ENCODE assay signal across 1 fruit fly cellular context in the genomic region with DNA sequence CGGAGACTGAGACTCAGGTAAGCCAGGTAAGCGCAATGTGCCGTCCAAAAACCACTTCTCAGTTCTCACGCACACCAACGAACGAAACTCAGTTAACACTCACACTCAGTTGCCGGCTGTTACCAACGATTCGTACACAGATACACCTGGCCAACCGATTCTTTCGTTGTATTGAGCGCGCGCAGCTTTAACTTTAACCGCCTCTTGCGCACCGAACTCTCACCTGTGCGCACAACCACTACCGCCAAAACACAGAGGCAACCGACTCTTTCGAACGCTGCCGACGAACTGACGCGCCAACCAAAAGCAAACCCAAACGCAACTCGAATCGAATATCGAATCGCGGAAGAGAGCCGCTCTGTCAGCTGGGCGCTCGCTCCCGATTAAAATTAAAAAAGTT.
TF ChIP-seq lines count a peak whose summit lies in the region.

A gene (minus strand): TSS at position 293 of the 400 bp plus-strand sequence.

TF ChIP-seq in whole organism, embryonic, 481 proteins besides CTCF, POLR2A, EP300 and RAD21 (continued from another document):
- TF ChIP-seq cato (GFP tag; optimal IDR thresholded peaks at IDR 0.05; lab: Kevin White, UChicago; ENCODE audit: borderline replicate concordance) (no peak), CG17912 (GFP tag; optimal IDR thresholded peaks at IDR 0.05; lab: Kevin White, UChicago) (no peak), CG7928 (GFP tag; optimal IDR thresholded peaks at IDR 0.05; lab: Kevin White, UChicago) (no peak), CG4404 (GFP tag; IDR thresholded peaks at IDR 0.05; lab: Robert Waterston, UW) (no peak), ttk (GFP tag; IDR thresholded peaks at IDR 0.05; lab: Robert Waterston, UW) (no peak), gcm (GFP tag; optimal IDR thresholded peaks at IDR 0.05; lab: Kevin White, UChicago) (no peak), CG12659 (GFP tag; optimal IDR thresholded peaks at IDR 0.05; lab: Kevin White, UChicago) (no peak), CG18599 (GFP tag; optimal IDR thresholded peaks at IDR 0.05; lab: Kevin White, UChicago) (no peak), CG1832 (GFP tag; optimal IDR thresholded peaks at IDR 0.05; lab: Kevin White, UChicago) (no peak), sug (tag; optimal IDR thresholded peaks at IDR 0.05; lab: Kevin White, UChicago) (peak; percentile 55), CG10979 (tag; optimal IDR thresholded peaks at IDR 0.05; lab: Kevin White, UChicago) (no peak), Opbp (GFP tag; IDR thresholded peaks at IDR 0.05; lab: Robert Waterston, UW; ENCODE audit: partially characterized antibody) (peak; percentile 63; the same call in 2 of the 3 replicates), CG17568 (GFP tag; optimal IDR thresholded peaks at IDR 0.05; lab: Kevin White, UChicago) (no peak), D19A (tag; optimal IDR thresholded peaks at IDR 0.05; lab: Kevin White, UChicago) (no peak), trem (tag; optimal IDR thresholded peaks at IDR 0.05; lab: Kevin White, UChicago) (peak; percentile 9), CG11695 (GFP tag; IDR thresholded peaks at IDR 0.05; lab: Robert Waterston, UW) (0 out of 3 replicates have a peak, but pooled peaks have one; percentile 28), zf30C (GFP tag; optimal IDR thresholded peaks at IDR 0.05; lab: Kevin White, UChicago) (no peak), CG1792 (GFP tag; optimal IDR thresholded peaks at IDR 0.05; lab: Kevin White, UChicago) (peak; percentile 22), esg (GFP tag; conservative IDR thresholded peaks at IDR 0.05; lab: Robert Waterston, UW) (no peak), CG7987 (GFP tag; optimal IDR thresholded peaks at IDR 0.05; lab: Kevin White, UChicago) (peak; percentile 59), knrl (GFP tag; IDR thresholded peaks at IDR 0.05; lab: Robert Waterston, UW; ENCODE audit: partially characterized antibody) (peak; percentile 29; the same call in 1 of the 3 replicates), CG15479 (GFP tag; optimal IDR thresholded peaks at IDR 0.05; lab: Kevin White, UChicago) (no peak), ab (GFP tag; optimal IDR thresholded peaks at IDR 0.05; lab: Kevin White, UChicago) (no peak), CG18262 (tag; optimal IDR thresholded peaks at IDR 0.05; lab: Kevin White, UChicago) (no peak), wdn (GFP tag; IDR thresholded peaks at IDR 0.05; lab: Robert Waterston, UW) (no peak), Bdp1 (GFP tag; optimal IDR thresholded peaks at IDR 0.05; lab: Kevin White, UChicago) (no peak), Six4 (GFP tag; optimal IDR thresholded peaks at IDR 0.05; lab: Kevin White, UChicago) (no peak), Lhr (GFP tag; optimal IDR thresholded peaks at IDR 0.05; lab: Kevin White, UChicago) (no peak), CG9876 (GFP tag; optimal IDR thresholded peaks at IDR 0.05; lab: Kevin White, UChicago) (no peak), disco-r (GFP tag; optimal IDR thresholded peaks at IDR 0.05; lab: Kevin White, UChicago) (no peak), twi (tag; optimal IDR thresholded peaks at IDR 0.05; lab: Kevin White, UChicago) (no peak), CG7786 (GFP tag; optimal IDR thresholded peaks at IDR 0.05; lab: Kevin White, UChicago) (peak; percentile 19), Scr (GFP tag; IDR thresholded peaks at IDR 0.05; lab: Robert Waterston, UW; ENCODE audit: partially characterized antibody) (peak; percentile 48; the same call in 1 of the 2 replicates), Rx (GFP tag; IDR thresholded peaks at IDR 0.05; lab: Robert Waterston, UW) (0 out of 2 replicates have a peak, but pooled peaks have one; percentile 14), lmd (GFP tag; IDR thresholded peaks at IDR 0.05; lab: Robert Waterston, UW) (no peak; the same call in 1 of the 2 replicates), chm (GFP tag; IDR thresholded peaks at IDR 0.05; lab: Robert Waterston, UW) (peak; percentile 71), sqz (GFP tag; optimal IDR thresholded peaks at IDR 0.05; lab: Kevin White, UChicago) (no peak), Hmx (GFP tag; optimal IDR thresholded peaks at IDR 0.05; lab: Kevin White, UChicago) (no peak), CG3995 (GFP tag; optimal IDR thresholded peaks at IDR 0.05; lab: Kevin White, UChicago) (no peak), CG33557 (GFP tag; optimal IDR thresholded peaks at IDR 0.05; lab: Kevin White, UChicago) (no peak), dm (GFP tag; optimal IDR thresholded peaks at IDR 0.05; lab: Kevin White, UChicago) (no peak), CG9797 (GFP tag; optimal IDR thresholded peaks at IDR 0.05; lab: Kevin White, UChicago) (no peak), CG3847 (GFP tag; IDR thresholded peaks at IDR 0.05; lab: Robert Waterston, UW) (no peak), cas (GFP tag; IDR thresholded peaks at IDR 0.05; lab: Robert Waterston, UW) (no peak), CG3838 (GFP tag; optimal IDR thresholded peaks at IDR 0.05; lab: Kevin White, UChicago) (no peak), stc (GFP tag; IDR thresholded peaks at IDR 0.05; lab: Robert Waterston, UW) (peak; percentile 33; the same call in 1 of the 2 replicates), CG17361 (GFP tag; IDR thresholded peaks at IDR 0.05; lab: Robert Waterston, UW) (no peak), ro (GFP tag; IDR thresholded peaks at IDR 0.05; lab: Robert Waterston, UW) (no peak), CG15601 (tag; optimal IDR thresholded peaks at IDR 0.05; lab: Kevin White, UChicago) (no peak), lov (optimal IDR thresholded peaks at IDR 0.05; lab: Kevin White, UChicago) (no peak), lov (GFP tag; IDR thresholded peaks at IDR 0.05; lab: Robert Waterston, UW) (no peak), slbo (GFP tag; IDR thresholded peaks at IDR 0.05; lab: Robert Waterston, UW) (peak; percentile 21; the same call in 1 of the 2 replicates), Usf (GFP tag; optimal IDR thresholded peaks at IDR 0.05; lab: Kevin White, UChicago) (no peak), Ada2b (GFP tag; IDR thresholded peaks at IDR 0.05; lab: Robert Waterston, UW) (no peak), Hey (tag; optimal IDR thresholded peaks at IDR 0.05; lab: Kevin White, UChicago) (no peak), CG11696 (GFP tag; IDR thresholded peaks at IDR 0.05; lab: Robert Waterston, UW) (0 out of 2 replicates have a peak, but pooled peaks have one; percentile 21), vfl (GFP tag; optimal IDR thresholded peaks at IDR 0.05; lab: Kevin White, UChicago) (peak; percentile 10)
